Fruit fly (Drosophila melanogaster): ENCODE results near the gene phu.

- TF ChIP-seq CG8478 (optimal IDR thresholded peaks at IDR 0.05) (no peak), CTCF (optimal IDR thresholded peaks at IDR 0.05) (no peak)
These were observed 14.2 kb upstream of the phu start for dm6 chr3R:9480396-9480795.

Data from S2 (cell line).